Fruit fly (Drosophila melanogaster): ENCODE measurements around the gene CG1227.

CG1227 gene

DNA sequence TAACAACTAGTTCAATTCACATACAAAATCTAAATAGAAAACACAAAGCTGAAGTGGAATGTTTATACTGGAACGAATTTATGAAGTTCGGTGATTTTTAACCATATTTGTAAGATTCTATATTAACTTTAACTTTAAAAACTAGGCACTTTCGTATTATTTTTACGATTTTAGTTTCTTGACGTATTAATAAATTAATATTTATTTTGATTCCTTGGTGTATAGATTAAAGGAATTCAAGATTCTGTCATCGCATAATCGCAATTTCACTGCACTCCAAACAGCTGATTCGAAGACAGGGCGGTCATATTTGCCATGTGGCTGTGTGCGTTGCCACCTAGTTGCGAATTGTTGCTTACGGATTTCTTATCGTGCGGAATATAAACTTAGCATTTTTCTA, at the start of gene CG1227, which contains the start of gene Dtwd2 (continued):
- TF ChIP-seq CG33557 (GFP tag; optimal IDR thresholded peaks at IDR 0.05) (peak; percentile 90), jigr1 (GFP tag; IDR thresholded peaks at IDR 0.05) (0 out of 3 replicates have a peak, but pooled peaks have one; percentile 14), ind (GFP tag; optimal IDR thresholded peaks at IDR 0.05) (peak; percentile 74), CG3281 (GFP tag; optimal IDR thresholded peaks at IDR 0.05) (peak; percentile 100), CG11560 (tag; IDR thresholded peaks at IDR 0.05) (peak; percentile 70; the same call in 2 of the 3 replicates), CG1529 (GFP tag; optimal IDR thresholded peaks at IDR 0.05) (peak; percentile 81), Poxn (GFP tag; IDR thresholded peaks at IDR 0.05) (peak; percentile 51; the same call in 1 of the 2 replicates), CG7357 (GFP tag; IDR thresholded peaks at IDR 0.05) (peak; percentile 73; the same call in 2 of the 3 replicates), CrebB (tag; optimal IDR thresholded peaks at IDR 0.05) (peak; percentile 93), gt (GFP tag; IDR thresholded peaks at IDR 0.05) (peak; percentile 57), Taf1 (GFP tag; IDR thresholded peaks at IDR 0.05) (peak; percentile 83), Lpt (GFP tag; optimal IDR thresholded peaks at IDR 0.05) (no peak), pan (optimal IDR thresholded peaks at IDR 0.05) (no peak), pan (GFP tag; optimal IDR thresholded peaks at IDR 0.05 in 1 of 2, IDR thresholded peaks at IDR 0.05 in 1 of 2) (peak in 1 of 2 experiments; percentile 93), CG10321 (GFP tag; IDR thresholded peaks at IDR 0.05) (peak; percentile 73), BtbVII (GFP tag; optimal IDR thresholded peaks at IDR 0.05) (no peak), da (GFP tag; optimal IDR thresholded peaks at IDR 0.05) (no peak), CG3163 (GFP tag; optimal IDR thresholded peaks at IDR 0.05) (no peak), Dad (GFP tag; optimal IDR thresholded peaks at IDR 0.05) (peak; percentile 32), Nf-YB (GFP tag; optimal IDR thresholded peaks at IDR 0.05) (peak; percentile 81), B-H2 (GFP tag; optimal IDR thresholded peaks at IDR 0.05) (peak; percentile 92), bab2 (GFP tag; optimal IDR thresholded peaks at IDR 0.05) (peak; percentile 64), Sox100B (GFP tag; optimal IDR thresholded peaks at IDR 0.05) (no peak), slbo (GFP tag; IDR thresholded peaks at IDR 0.05) (peak; percentile 87), CG8281 (tag; optimal IDR thresholded peaks at IDR 0.05) (peak; percentile 78), CG32772 (GFP tag; IDR thresholded peaks at IDR 0.05) (peak; percentile 78), CG15011 (GFP tag; optimal IDR thresholded peaks at IDR 0.05) (no peak), CG9876 (GFP tag; optimal IDR thresholded peaks at IDR 0.05) (no peak), ranshi (GFP tag; IDR thresholded peaks at IDR 0.05) (peak; percentile 87), D19B (GFP tag; optimal IDR thresholded peaks at IDR 0.05) (peak; percentile 79), CG10543 (GFP tag; optimal IDR thresholded peaks at IDR 0.05) (no peak), CG6854 (GFP tag; optimal IDR thresholded peaks at IDR 0.05) (peak; percentile 90), sisA (GFP tag; IDR thresholded peaks at IDR 0.05) (peak; percentile 33; the same call in 1 of the 2 replicates), cato (GFP tag; optimal IDR thresholded peaks at IDR 0.05; ENCODE audit: borderline replicate concordance) (peak; percentile 49), Doc2 (GFP tag; IDR thresholded peaks at IDR 0.05) (no peak), fd102C (GFP tag; optimal IDR thresholded peaks at IDR 0.05) (peak; percentile 28), H2.0 (GFP tag; IDR thresholded peaks at IDR 0.05) (peak; percentile 91), corto (GFP tag; optimal IDR thresholded peaks at IDR 0.05) (peak; percentile 83), ara (GFP tag; IDR thresholded peaks at IDR 0.05) (peak; percentile 89), chinmo (GFP tag; IDR thresholded peaks at IDR 0.05; ENCODE audit: partially characterized antibody) (no peak), crol (GFP tag; IDR thresholded peaks at IDR 0.05) (no peak), gfzf (GFP tag; optimal IDR thresholded peaks at IDR 0.05) (peak; percentile 8), zen (tag; optimal IDR thresholded peaks at IDR 0.05) (peak; percentile 86), ssp (GFP tag; IDR thresholded peaks at IDR 0.05) (peak; percentile 57), CG12659 (GFP tag; optimal IDR thresholded peaks at IDR 0.05) (peak; percentile 94), ftz-f1 (GFP tag; optimal IDR thresholded peaks at IDR 0.05) (peak; percentile 27), ERR (GFP tag; optimal IDR thresholded peaks at IDR 0.05) (peak; percentile 22), Jarid2 (GFP tag; optimal IDR thresholded peaks at IDR 0.05) (peak; percentile 41), nmo (GFP tag; optimal IDR thresholded peaks at IDR 0.05) (peak; percentile 97), pros (GFP tag; optimal IDR thresholded peaks at IDR 0.05) (peak; percentile 81), lbe (GFP tag; optimal IDR thresholded peaks at IDR 0.05) (no peak), gce (GFP tag; IDR thresholded peaks at IDR 0.05) (peak; percentile 86)
